Worm (Caenorhabditis elegans) whole organism, early embryonic: ENCODE data around the gene R05F9.9.
A peak's percentile ranks its signal among the peaks of the same experiment; 100 is the strongest.
"Not testable (repeated sequence)": the region's sequence is repeated elsewhere in the genome, so short reads cannot be mapped to it uniquely, and the experiment has no call there.

Source experiments
- B0310.2 ChIP-seq: sonication (generic microtip); optimal IDR thresholded peaks from 2 replicates; lab custom pipeline; 2016; ENCODE audit warnings: mild to moderate bottlenecking, missing genetic modification characterization, missing compliant biosample characterization
- F13C5.2 ChIP-seq: sonication (generic microtip); optimal IDR thresholded peaks from 2 replicates; lab custom pipeline; 2017; ENCODE audit warnings: mild to moderate bottlenecking, missing genetic modification characterization, inconsistent platforms, missing compliant biosample characterization
- aly-1 ChIP-seq: sonication (generic microtip); optimal IDR thresholded peaks from 2 replicates; lab custom pipeline; 2016; ENCODE audit warnings: missing genetic modification characterization, missing compliant biosample characterization
- ama-1 ChIP-seq: fragments of 150-350 bp; optimal IDR thresholded peaks from 2 replicates; lab custom pipeline; 2014
- ceh-13 ChIP-seq: fragments of 200-800 bp; sonication (Bioruptor generic); optimal IDR thresholded peaks from 2 replicates; lab custom pipeline; 2018; ENCODE audit warnings: mild to moderate bottlenecking, missing genetic modification characterization, missing compliant biosample characterization
- ceh-36 ChIP-seq: sonication (generic microtip); optimal IDR thresholded peaks from 2 replicates; lab custom pipeline; 2016; ENCODE audit warnings: missing genetic modification characterization, inconsistent platforms, missing compliant biosample characterization
- ets-7 ChIP-seq: sonication (generic microtip); optimal IDR thresholded peaks from 2 replicates; lab custom pipeline; 2016; ENCODE audit warnings: missing genotype, missing genetic modification characterization, missing compliant biosample characterization
- flt-1 ChIP-seq: fragments of 200-800 bp; sonication (Bioruptor generic); IDR thresholded peaks from 2 replicates; pipeline ENCODE4 v1.3.6; 2022; ENCODE audit warnings: missing genetic modification characterization, missing compliant biosample characterization
- hmbx-1 ChIP-seq: sonication (generic microtip); optimal IDR thresholded peaks from 2 replicates; lab custom pipeline; 2016; ENCODE audit warnings: mild to moderate bottlenecking, missing genetic modification characterization, missing compliant biosample characterization
- hmg-4 ChIP-seq: fragments of 200-800 bp; sonication (Bioruptor generic); optimal IDR thresholded peaks from 2 replicates; lab custom pipeline; 2018; ENCODE audit warnings: mild to moderate bottlenecking, missing genetic modification characterization, missing compliant biosample characterization
- hnd-1 ChIP-seq: sonication (generic microtip); optimal IDR thresholded peaks from 2 replicates; lab custom pipeline; 2016; ENCODE audit warnings: missing genetic modification characterization, missing compliant biosample characterization
- pes-1 ChIP-seq: fragments of 200-800 bp; sonication (Bioruptor generic); IDR thresholded peaks from 2 replicates; pipeline ENCODE4 v1.3.6; 2022; ENCODE audit warnings: missing genetic modification reagents, missing genetic modification characterization, missing compliant biosample characterization
- scrt-1 ChIP-seq: fragments of 200-800 bp; sonication (Bioruptor generic); IDR thresholded peaks from 2 replicates; pipeline ENCODE4 v1.3.6; 2022; ENCODE audit warnings: missing genetic modification characterization, missing compliant biosample characterization
- sea-1 ChIP-seq: fragments of 200-800 bp; sonication (Bioruptor generic); conservative IDR thresholded peaks from 2 replicates; pipeline ENCODE4 v1.3.6; 2022; ENCODE audit warnings: missing genetic modification characterization, missing compliant biosample characterization
- tbx-11 ChIP-seq: fragments of 200-800 bp; sonication (Bioruptor generic); IDR thresholded peaks from 2 replicates; pipeline ENCODE4 v1.3.6; 2022; ENCODE audit warnings: missing genetic modification characterization, missing compliant biosample characterization
- tbx-37 ChIP-seq: fragments of 200-800 bp; sonication (Bioruptor generic); conservative IDR thresholded peaks from 2 replicates; pipeline ENCODE4 v1.3.6; 2022; ENCODE audit warnings: missing genetic modification reagents, missing genetic modification characterization, missing compliant biosample characterization
- tra-4 ChIP-seq: sonication (generic microtip); optimal IDR thresholded peaks from 2 replicates; lab custom pipeline; 2017; ENCODE audit warnings: missing genetic modification characterization, missing compliant biosample characterization

R05F9.9 gene

ce11 chrII:4869793-4870343, 32.0 kb downstream of the R05F9.9 start:
- no peak for TF ChIP-seq tbx-37
- TF ChIP-seq pes-1 (GFP tag; lab: Robert Waterston, UW) = no peak
- TF ChIP-seq hmbx-1 (tag; lab: Kevin White, UChicago) = no peak
- TF ChIP-seq tbx-11 (GFP tag; lab: Robert Waterston, UW) = 0 out of 2 replicates have a peak, but pooled peaks have one; percentile 39
- TF ChIP-seq ceh-36 = no peak
- no peak for TF ChIP-seq flt-1

ce11 chrII:4867476-4867875, 34.4 kb downstream of the R05F9.9 start, which contains the start of gene col-17:
Gene col-17, minus strand, starts transcription at chrII:4867576.
- no peak for TF ChIP-seq sea-1 (GFP tag; lab: Robert Waterston, UW)
- TF ChIP-seq tbx-11 (GFP tag; lab: Robert Waterston, UW) = no peak
- TF ChIP-seq aly-1 (tag; lab: Kevin White, UChicago) = no peak
- no peak for TF ChIP-seq F13C5.2
- no peak for TF ChIP-seq tbx-37
- no peak for TF ChIP-seq ceh-36
- TF ChIP-seq pes-1 (GFP tag; lab: Robert Waterston, UW) = no peak
- TF ChIP-seq hnd-1 = no peak
- no peak for TF ChIP-seq B0310.2
- TF ChIP-seq flt-1 = no peak
- no peak for TF ChIP-seq hmg-4 (GFP tag; lab: Kevin White, UChicago)
- no peak for TF ChIP-seq hmbx-1 (tag; lab: Kevin White, UChicago)
- no peak for TF ChIP-seq tra-4 (tag; lab: Kevin White, UChicago)
- no peak for TF ChIP-seq ets-7 (tag; lab: Kevin White, UChicago)
- no peak for TF ChIP-seq ceh-13 (GFP tag; lab: Kevin White, UChicago)
- TF ChIP-seq ama-1 (lab: Kevin White, UChicago) = no peak
- no peak for TF ChIP-seq scrt-1 (GFP tag; lab: Robert Waterston, UW)

- TF ChIP-seq pes-1 (GFP tag; lab: Robert Waterston, UW) (0 out of 2 replicates have a peak, but pooled peaks have one; percentile 15), scrt-1 (GFP tag; lab: Robert Waterston, UW) (0 out of 2 replicates have a peak, but pooled peaks have one; percentile 58)
These were observed 35.1 kb downstream of the R05F9.9 start for ce11 chrII:4866819-4867218.

- no peak for TF ChIP-seq tbx-37
- no peak for TF ChIP-seq sea-1 (GFP tag; lab: Robert Waterston, UW)
- TF ChIP-seq ceh-36 = no peak
- no peak for TF ChIP-seq scrt-1 (GFP tag; lab: Robert Waterston, UW)
- no peak for TF ChIP-seq F13C5.2
- TF ChIP-seq ceh-13 (GFP tag; lab: Kevin White, UChicago) = no peak
- no peak for TF ChIP-seq tbx-11 (GFP tag; lab: Robert Waterston, UW)
- TF ChIP-seq aly-1 (tag; lab: Kevin White, UChicago) = no peak
- no peak for TF ChIP-seq hmbx-1 (tag; lab: Kevin White, UChicago)
- TF ChIP-seq tra-4 (tag; lab: Kevin White, UChicago) = no peak
- TF ChIP-seq pes-1 (GFP tag; lab: Robert Waterston, UW) = no peak
- TF ChIP-seq ama-1 (lab: Kevin White, UChicago) = no peak
- TF ChIP-seq B0310.2 = no peak
- no peak for TF ChIP-seq ets-7 (tag; lab: Kevin White, UChicago)
- no peak for TF ChIP-seq hnd-1
- TF ChIP-seq hmg-4 (GFP tag; lab: Kevin White, UChicago) = no peak
- no peak for TF ChIP-seq flt-1
These were observed 35.9 kb downstream of the R05F9.9 start for ce11 chrII:4866045-4866444.

ce11 chrII:4863357-4863756, 38.5 kb downstream of the R05F9.9 start, which contains the start of the genes mpst-4 and F11G11.14:
Gene mpst-4, minus strand, starts transcription at chrII:4863457.
Gene F11G11.14, plus strand, starts transcription at chrII:4863681.
- TF ChIP-seq ceh-36 (no peak), scrt-1 (GFP tag; lab: Robert Waterston, UW) (no peak), hmg-4 (GFP tag; lab: Kevin White, UChicago) (no peak)

ce11 chrII:4860260-4860659, 41.6 kb downstream of the R05F9.9 start, which contains the start of the genes nspd-5 and F11G11.4:
Gene nspd-5, minus strand, starts transcription at chrII:4860360.
Gene F11G11.4, plus strand, starts transcription at chrII:4860594.
- not testable (repeated sequence) for TF ChIP-seq ama-1 (lab: Kevin White, UChicago); tbx-37; scrt-1 (GFP tag; lab: Robert Waterston, UW)

ce11 chrII:4858906-4859411, 42.9 kb downstream of the R05F9.9 start:
- TF ChIP-seq ets-7 (tag; lab: Kevin White, UChicago) (no peak), pes-1 (GFP tag; lab: Robert Waterston, UW) (no peak), hnd-1 (no peak)

ce11 chrII:4857873-4858364, 44.0 kb downstream of the R05F9.9 start, which contains the start of gene F11G11.5:
Gene F11G11.5, plus strand, starts transcription at chrII:4857923.
- no peak for TF ChIP-seq tbx-37

ce11 chrII:4857086-4857485, 44.8 kb downstream of the R05F9.9 start:
- TF ChIP-seq sea-1 (GFP tag; lab: Robert Waterston, UW) (no peak), pes-1 (GFP tag; lab: Robert Waterston, UW) (no peak)
